Worm (Caenorhabditis elegans): ENCODE results near the gene pqe-1.

DNA sequence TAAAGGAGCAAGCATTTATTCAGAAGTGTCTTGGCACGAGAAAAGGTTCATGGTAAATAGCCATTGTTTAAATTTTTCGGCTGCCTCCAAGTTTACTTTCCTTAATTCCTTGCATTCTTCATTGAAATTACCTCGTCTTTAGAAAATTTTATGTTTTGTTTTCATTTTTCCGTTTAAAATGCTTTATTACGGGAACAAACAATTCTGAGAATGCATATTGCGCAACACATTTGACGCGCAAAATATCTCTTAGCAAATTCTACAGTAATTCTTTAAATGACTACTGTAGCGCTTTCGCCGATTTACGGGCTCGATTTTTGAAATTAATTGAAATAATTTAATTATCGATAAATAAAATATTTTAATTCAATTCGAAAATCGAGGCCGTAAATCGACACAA, 33.5 kb downstream of the pqe-1 start:
- TF ChIP-seq mep-1 (tag; optimal IDR thresholded peaks at IDR 0.05), result no peak
- no peak for TF ChIP-seq mxl-2 (GFP tag; conservative IDR thresholded peaks at IDR 0.05)
- no peak for TF ChIP-seq arid-1 (GFP tag; conservative IDR thresholded peaks at IDR 0.05)
- no peak for TF ChIP-seq ceh-32 (tag; optimal IDR thresholded peaks at IDR 0.05; ENCODE audit: poor library complexity)
- no peak for TF ChIP-seq mdl-1 (tag; optimal IDR thresholded peaks at IDR 0.05)
- no peak for TF ChIP-seq unc-39 (tag; optimal IDR thresholded peaks at IDR 0.05)
- TF ChIP-seq nhr-102 (tag; optimal IDR thresholded peaks at IDR 0.05), result no peak
- no peak for TF ChIP-seq egl-43 (GFP tag; IDR thresholded peaks at IDR 0.05)
- no peak for TF ChIP-seq tag-97 (GFP tag; IDR thresholded peaks at IDR 0.05)
- no peak for TF ChIP-seq lsy-2 (tag; optimal IDR thresholded peaks at IDR 0.05)
- TF ChIP-seq lin-13 (GFP tag; optimal IDR thresholded peaks at IDR 0.05), result no peak

All from whole organism, L4 larva.